Fruit fly (Drosophila melanogaster) whole organism, adult: ENCODE measurements around the gene mirr.

Source experiments
- CG11617 ChIP-seq: fragments of 200-800 bp; sonication (Bioruptor generic); optimal IDR thresholded peaks from 2 replicates; lab custom pipeline; 2017; ENCODE audit warnings: mild to moderate bottlenecking, missing biosample characterization, missing genetic modification reagents, missing genetic modification characterization
- CG12768 ChIP-seq: fragments of 200-800 bp; sonication (Bioruptor generic); optimal IDR thresholded peaks from 2 replicates; lab custom pipeline; 2017; ENCODE audit warnings: missing biosample characterization, missing genetic modification characterization, mild to moderate bottlenecking, moderate library complexity, missing genetic modification reagents
- CG14711 ChIP-seq: fragments of 200-800 bp; sonication (Bioruptor generic); optimal IDR thresholded peaks from 2 replicates; lab custom pipeline; 2018; ENCODE audit warnings: missing biosample characterization, mild to moderate bottlenecking, missing genetic modification characterization, moderate library complexity
- CG1620 ChIP-seq: fragments of 200-800 bp; sonication (Bioruptor generic); optimal IDR thresholded peaks from 2 replicates; lab custom pipeline; 2016; ENCODE audit warnings: missing biosample characterization, missing genetic modification characterization
- CG33017 ChIP-seq: fragments of 200-800 bp; sonication (Bioruptor generic); optimal IDR thresholded peaks from 2 replicates; lab custom pipeline; 2018; ENCODE audit warnings: missing biosample characterization, mild to moderate bottlenecking, missing genetic modification characterization, moderate library complexity
- CG5204 ChIP-seq: fragments of 200-800 bp; sonication (Bioruptor generic); optimal IDR thresholded peaks from 2 replicates; lab custom pipeline; 2016; ENCODE audit warnings: missing biosample characterization, missing genetic modification characterization
- CG7045 ChIP-seq: fragments of 200-800 bp; sonication (Bioruptor generic); optimal IDR thresholded peaks from 2 replicates; lab custom pipeline; 2017; ENCODE audit warnings: missing biosample characterization, mild to moderate bottlenecking, missing genetic modification characterization
- CG7101 ChIP-seq: fragments of 200-800 bp; sonication (Bioruptor generic); optimal IDR thresholded peaks from 2 replicates; lab custom pipeline; 2018; ENCODE audit warnings: missing biosample characterization, mild to moderate bottlenecking, missing genetic modification characterization, moderate library complexity
- Clk ChIP-seq: fragments of 200-800 bp; sonication (Bioruptor generic); optimal IDR thresholded peaks from 2 replicates; lab custom pipeline; 2017; ENCODE audit warnings: missing biosample characterization, missing genetic modification characterization
- Crg-1 ChIP-seq: fragments of 200-800 bp; sonication (Bioruptor generic); optimal IDR thresholded peaks from 2 replicates; lab custom pipeline; 2016; ENCODE audit warnings: missing biosample characterization, missing genetic modification characterization
- Hr96 ChIP-seq: fragments of 200-800 bp; sonication (Bioruptor generic); optimal IDR thresholded peaks from 2 replicates; lab custom pipeline; 2016; ENCODE audit warnings: missing biosample characterization, missing genetic modification characterization
- Mnt ChIP-seq: fragments of 200-800 bp; sonication (Bioruptor generic); optimal IDR thresholded peaks from 2 replicates; lab custom pipeline; 2016; ENCODE audit warnings: missing biosample characterization, mild to moderate bottlenecking, missing genetic modification characterization
- bab1 ChIP-seq: fragments of 200-800 bp; sonication (Bioruptor generic); optimal IDR thresholded peaks from 3 replicates; lab custom pipeline; 2019; ENCODE audit warnings: missing biosample characterization, mild to moderate bottlenecking, missing genetic modification characterization, moderate library complexity
- cic ChIP-seq: fragments of 200-800 bp; sonication (Bioruptor generic); optimal IDR thresholded peaks from 2 replicates; lab custom pipeline; 2017; ENCODE audit warnings: missing biosample characterization, mild to moderate bottlenecking, missing genetic modification characterization, moderate library complexity
- cnc ChIP-seq, 2 experiments: fragments of >200 bp; optimal IDR thresholded peaks; 2 replicates each; lab custom pipeline; 2017
- kay ChIP-seq: fragments of 200-800 bp; sonication (Bioruptor generic); peaks from one replicate; lab custom pipeline; 2016; ENCODE audit warnings: missing biosample characterization, missing genetic modification characterization, borderline replicate concordance
- ovo ChIP-seq: fragments of 200-800 bp; sonication (Bioruptor generic); optimal IDR thresholded peaks from 2 replicates; lab custom pipeline; 2016; ENCODE audit warnings: missing biosample characterization, missing genetic modification characterization
- pad ChIP-seq: fragments of 200-800 bp; sonication (Bioruptor generic); optimal IDR thresholded peaks from 3 replicates; lab custom pipeline; 2017; ENCODE audit warnings: missing biosample characterization, missing genetic modification characterization, mild to moderate bottlenecking, moderate library complexity, missing genetic modification reagents
- tj ChIP-seq: fragments of 200-800 bp; sonication (Bioruptor generic); optimal IDR thresholded peaks from 3 replicates; lab custom pipeline; 2017; ENCODE audit warnings: missing biosample characterization, mild to moderate bottlenecking, missing genetic modification characterization, moderate library complexity
- toe ChIP-seq: fragments of 200-800 bp; sonication (Bioruptor generic); optimal IDR thresholded peaks from 2 replicates; lab custom pipeline; 2016; ENCODE audit warnings: missing biosample characterization, missing genetic modification characterization

mirr gene

dm6 chr3L:12745121-12745770 is 51.8 kb downstream of the mirr start, which contains the start of gene CG32109:
Gene CG32109 (plus strand): TSS chr3L:12745344.
- TF ChIP-seq tj (GFP tag; lab: Kevin White, UChicago) (no peak), kay (GFP tag; lab: Kevin White, UChicago) (peak; percentile 93), bab1 (GFP tag; lab: Kevin White, UChicago) (peak; percentile 36), ovo (GFP tag; lab: Kevin White, UChicago) (no peak), cic (peak; percentile 18)

dm6 chr3L:12746241-12746640 is 52.8 kb downstream of the mirr start:
- no peak for TF ChIP-seq CG11617 (GFP tag; lab: Kevin White, UChicago)

dm6 chr3L:12748711-12749566 is 55.5 kb downstream of the mirr start:
- TF ChIP-seq Crg-1 (GFP tag; lab: Kevin White, UChicago) (no peak), CG12768 (no peak), cnc (optimal IDR thresholded peaks at IDR 0.05; lab: Kevin White, UChicago) (no peak), kay (GFP tag; lab: Kevin White, UChicago) (peak; percentile 81), CG5204 (GFP tag; lab: Kevin White, UChicago) (no peak), CG7101 (tag; lab: Kevin White, UChicago) (no peak)

dm6 chr3L:12749567-12750535 is 56.4 kb downstream of the mirr start, which contains the start of the genes Klc and CG10984:
Gene Klc (minus strand): TSS chr3L:12750056.
Gene CG10984 (plus strand): TSS chr3L:12750119.
- TF ChIP-seq Hr96 (GFP tag; lab: Kevin White, UChicago), result no peak
- no peak for TF ChIP-seq CG12768
- TF ChIP-seq Mnt (GFP tag; lab: Kevin White, UChicago), result no peak
- peak; percentile 2 for TF ChIP-seq CG7101 (tag; lab: Kevin White, UChicago)
- no peak for TF ChIP-seq ovo (GFP tag; lab: Kevin White, UChicago)
- TF ChIP-seq CG14711 (tag; lab: Kevin White, UChicago), result peak; percentile 57
- no peak for TF ChIP-seq cnc (optimal IDR thresholded peaks at IDR 0.05; lab: Kevin White, UChicago)
- peak; percentile 70 for TF ChIP-seq tj (GFP tag; lab: Kevin White, UChicago)
- TF ChIP-seq CG33017, result no peak
- TF ChIP-seq cic, result no peak
- TF ChIP-seq CG7045, result peak; percentile 37
- no peak for TF ChIP-seq CG1620 (GFP tag; lab: Kevin White, UChicago)
- TF ChIP-seq toe (GFP tag; lab: Kevin White, UChicago), result no peak
- TF ChIP-seq Crg-1 (GFP tag; lab: Kevin White, UChicago), result no peak
- no peak for TF ChIP-seq CG11617 (GFP tag; lab: Kevin White, UChicago)
- TF ChIP-seq pad (GFP tag; lab: Kevin White, UChicago), result no peak
- peak; percentile 43 for TF ChIP-seq bab1 (GFP tag; lab: Kevin White, UChicago)
- TF ChIP-seq kay (GFP tag; lab: Kevin White, UChicago), result no peak
- no peak for TF ChIP-seq Clk
- TF ChIP-seq CG5204 (GFP tag; lab: Kevin White, UChicago), result no peak

- TF ChIP-seq CG7045 (no peak), CG11617 (GFP tag; lab: Kevin White, UChicago) (peak; percentile 58), cic (peak; percentile 30), CG33017 (no peak), kay (GFP tag; lab: Kevin White, UChicago) (peak; percentile 97), bab1 (GFP tag; lab: Kevin White, UChicago) (peak; percentile 90), Mnt (GFP tag; lab: Kevin White, UChicago) (peak; percentile 58), CG14711 (tag; lab: Kevin White, UChicago) (no peak), ovo (GFP tag; lab: Kevin White, UChicago) (no peak), CG5204 (GFP tag; lab: Kevin White, UChicago) (no peak), pad (GFP tag; lab: Kevin White, UChicago) (no peak), CG7101 (tag; lab: Kevin White, UChicago) (no peak), cnc (optimal IDR thresholded peaks at IDR 0.05; lab: Kevin White, UChicago) (peak; percentile 64 to 90), Clk (peak; percentile 2), Hr96 (GFP tag; lab: Kevin White, UChicago) (no peak), toe (GFP tag; lab: Kevin White, UChicago) (no peak), CG1620 (GFP tag; lab: Kevin White, UChicago) (peak; percentile 41), Crg-1 (GFP tag; lab: Kevin White, UChicago) (peak; percentile 11), CG12768 (no peak), tj (GFP tag; lab: Kevin White, UChicago) (no peak)
Measured at dm6 chr3L:12754769-12755189, 61.3 kb downstream of the mirr start, which contains the start of the genes CG10973 and Vps13D. Gene CG10973 (minus strand): TSS chr3L:12754774. Gene Vps13D (plus strand): TSS chr3L:12755049.
